Worm (Caenorhabditis elegans) whole organism, midembryonic: ENCODE data around the gene Y47D7A.15.

ENCODE experiments used
- T22C8.4 ChIP-seq: fragments of 200-800 bp; sonication (Bioruptor generic); IDR thresholded peaks from 2 replicates; pipeline ENCODE4 v1.3.6; 2022; ENCODE audit warnings: missing genetic modification characterization, missing compliant biosample characterization
- med-1 ChIP-seq: sonication (generic microtip); optimal IDR thresholded peaks from 2 replicates; lab custom pipeline; 2017; ENCODE audit warnings: missing genetic modification characterization, mild to moderate bottlenecking, missing compliant biosample characterization, antibody characterized with exemption, missing genetic modification reagents; ENCODE audit not compliant: insufficient read depth
- ref-1 ChIP-seq: fragments of 200-800 bp; sonication (Bioruptor generic); conservative IDR thresholded peaks from 2 replicates; pipeline ENCODE4 v1.3.6; 2022; ENCODE audit warnings: missing genetic modification reagents, missing genetic modification characterization, missing compliant biosample characterization
- tab-1 ChIP-seq: fragments of 200-800 bp; sonication (Bioruptor generic); IDR thresholded peaks from 2 replicates; pipeline ENCODE4 v1.3.6; 2022; ENCODE audit warnings: missing genetic modification characterization, missing compliant biosample characterization
- ztf-29 ChIP-seq: fragments of 200-800 bp; sonication (Bioruptor generic); IDR thresholded peaks from 2 replicates; pipeline ENCODE4 v1.3.6; 2022; ENCODE audit warnings: missing genetic modification reagents, missing genetic modification characterization, missing compliant biosample characterization

- TF ChIP-seq T22C8.4 (GFP tag; lab: Robert Waterston, UW) (no peak), ztf-29 (GFP tag; lab: Robert Waterston, UW) (no peak), med-1 (GFP tag; lab: Kevin White, UChicago) (no peak), ref-1 (no peak), tab-1 (no peak)
Measured at ce11 chrV:4416710-4417109, 16.3 kb downstream of the Y47D7A.15 start, which contains the start of gene Y47D7A.18.
